Fruit fly (Drosophila melanogaster): ENCODE measurements around the gene CG1638.

CG1638 gene

dm6 chr3R:31605790-31606189 is 15.4 kb downstream of the CG1638 start:
- TF ChIP-seq CG15710 (tag; optimal IDR thresholded peaks at IDR 0.05) = no peak
- no peak for TF ChIP-seq CG12605 (GFP tag; IDR thresholded peaks at IDR 0.05)
- no peak for TF ChIP-seq D1 (tag; optimal IDR thresholded peaks at IDR 0.05)
- TF ChIP-seq CG34367 (tag; optimal IDR thresholded peaks at IDR 0.05) = no peak
- TF ChIP-seq CG17806 (tag; optimal IDR thresholded peaks at IDR 0.05) = no peak
- TF ChIP-seq fd96Ca (GFP tag; IDR thresholded peaks at IDR 0.05) = no peak
- TF ChIP-seq Ets98B (GFP tag; IDR thresholded peaks at IDR 0.05) = no peak
- TF ChIP-seq rn (GFP tag; IDR thresholded peaks at IDR 0.05) = no peak
- TF ChIP-seq CG10348 (GFP tag; IDR thresholded peaks at IDR 0.05) = no peak
- no peak for TF ChIP-seq Pif1B (GFP tag; optimal IDR thresholded peaks at IDR 0.05)
- TF ChIP-seq CG32121 (GFP tag; IDR thresholded peaks at IDR 0.05) = no peak
- no peak for TF ChIP-seq EcR (GFP tag; optimal IDR thresholded peaks at IDR 0.05)

DNA sequence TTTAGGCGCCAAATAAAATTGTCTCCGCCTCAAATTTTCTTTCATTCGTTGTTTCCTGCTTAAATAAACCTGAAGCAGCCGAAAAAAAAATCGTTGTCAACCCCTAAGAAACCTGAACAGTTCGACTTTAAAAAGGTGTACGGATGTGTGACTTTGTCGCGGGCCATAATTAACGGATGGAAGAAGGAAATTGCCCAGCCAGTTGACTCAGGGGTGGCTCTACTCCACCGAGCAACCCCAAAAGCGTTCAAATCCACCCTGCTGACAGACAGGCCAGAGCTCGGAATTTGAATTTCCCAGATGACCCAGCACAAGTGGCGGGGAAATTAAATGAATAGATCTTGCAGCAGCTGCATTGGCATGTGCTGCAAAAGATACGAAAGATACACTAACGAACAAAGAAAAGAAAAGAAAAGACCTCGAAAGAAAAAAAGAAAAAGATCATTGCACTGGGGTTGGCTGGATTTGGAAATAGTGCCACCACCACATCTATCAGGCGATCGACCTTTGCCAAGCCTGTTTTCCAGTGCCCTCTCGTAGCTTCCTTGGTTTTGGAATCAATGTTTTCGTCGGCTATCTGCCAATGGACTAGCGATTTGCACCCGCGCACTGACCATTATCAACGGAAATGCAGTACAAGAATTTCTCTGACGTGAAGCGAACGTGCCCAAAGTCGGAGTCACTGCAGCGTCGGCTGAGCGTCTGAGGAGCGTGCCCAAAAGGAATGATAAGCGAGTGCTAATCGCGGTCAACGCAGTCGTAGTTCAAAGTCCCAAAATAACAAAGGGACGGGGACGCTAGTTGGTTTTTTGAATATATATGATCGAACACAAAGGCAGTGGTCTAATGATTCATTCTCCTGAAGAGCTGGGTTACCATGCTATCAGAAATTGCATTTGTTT is 16.1 kb downstream of the CG1638 start:
- no peak for TF ChIP-seq rn (GFP tag; IDR thresholded peaks at IDR 0.05)
- TF ChIP-seq CG4496 (GFP tag; IDR thresholded peaks at IDR 0.05) = no peak
- peak; percentile 28 for TF ChIP-seq EcR (GFP tag; optimal IDR thresholded peaks at IDR 0.05)
- no peak for TF ChIP-seq CG13204 (GFP tag; optimal IDR thresholded peaks at IDR 0.05)

dm6 chr3R:31607287-31607849 is 17.0 kb downstream of the CG1638 start:
- TF ChIP-seq fd96Ca (GFP tag; IDR thresholded peaks at IDR 0.05) (no peak), CG8301 (tag; optimal IDR thresholded peaks at IDR 0.05) (no peak), D1 (tag; optimal IDR thresholded peaks at IDR 0.05) (no peak)

DNA sequence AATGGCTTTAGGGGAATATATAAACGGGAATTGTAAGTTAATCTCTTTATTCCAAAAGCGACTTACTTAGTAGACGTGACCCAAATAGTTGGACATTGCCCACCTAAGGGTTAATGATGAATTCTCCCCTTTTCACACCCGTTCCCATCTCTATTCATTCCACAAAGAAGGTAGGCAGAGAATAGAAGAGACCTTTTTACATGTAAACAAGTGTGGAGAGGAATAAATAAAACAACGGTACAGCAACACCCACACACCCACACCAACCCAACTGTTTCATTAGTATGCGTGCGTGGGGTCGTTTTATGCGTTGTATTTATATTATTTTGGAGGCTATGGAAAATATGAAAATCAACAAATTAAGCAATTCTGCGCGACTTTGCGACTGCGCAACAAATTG is 17.6 kb downstream of the CG1638 start:
- TF ChIP-seq fd96Ca (GFP tag; IDR thresholded peaks at IDR 0.05) = no peak
- no peak for TF ChIP-seq Pif1A (GFP tag; optimal IDR thresholded peaks at IDR 0.05)
- TF ChIP-seq rn (GFP tag; IDR thresholded peaks at IDR 0.05) = no peak
- TF ChIP-seq Snoo (tag; optimal IDR thresholded peaks at IDR 0.05) = no peak
- TF ChIP-seq EcR (GFP tag; optimal IDR thresholded peaks at IDR 0.05) = no peak
- TF ChIP-seq gl (tag; optimal IDR thresholded peaks at IDR 0.05) = no peak
- TF ChIP-seq Pif1B (GFP tag; optimal IDR thresholded peaks at IDR 0.05) = no peak
- no peak for TF ChIP-seq CG14655 (GFP tag; optimal IDR thresholded peaks at IDR 0.05)
- no peak for TF ChIP-seq CG10348 (GFP tag; IDR thresholded peaks at IDR 0.05)
- no peak for TF ChIP-seq CG12605 (GFP tag; IDR thresholded peaks at IDR 0.05)
- no peak for TF ChIP-seq CG15710 (tag; optimal IDR thresholded peaks at IDR 0.05)
- no peak for TF ChIP-seq CG8159 (tag; optimal IDR thresholded peaks at IDR 0.05)
- no peak for TF ChIP-seq CG9948 (tag; optimal IDR thresholded peaks at IDR 0.05)
- no peak for TF ChIP-seq CG32121 (GFP tag; IDR thresholded peaks at IDR 0.05)
- TF ChIP-seq CG13204 (GFP tag; optimal IDR thresholded peaks at IDR 0.05) = no peak
- TF ChIP-seq CG8301 (tag; optimal IDR thresholded peaks at IDR 0.05) = no peak
- no peak for TF ChIP-seq CG17806 (tag; optimal IDR thresholded peaks at IDR 0.05)
- no peak for TF ChIP-seq D1 (tag; optimal IDR thresholded peaks at IDR 0.05)
- no peak for TF ChIP-seq CG34367 (tag; optimal IDR thresholded peaks at IDR 0.05)

DNA sequence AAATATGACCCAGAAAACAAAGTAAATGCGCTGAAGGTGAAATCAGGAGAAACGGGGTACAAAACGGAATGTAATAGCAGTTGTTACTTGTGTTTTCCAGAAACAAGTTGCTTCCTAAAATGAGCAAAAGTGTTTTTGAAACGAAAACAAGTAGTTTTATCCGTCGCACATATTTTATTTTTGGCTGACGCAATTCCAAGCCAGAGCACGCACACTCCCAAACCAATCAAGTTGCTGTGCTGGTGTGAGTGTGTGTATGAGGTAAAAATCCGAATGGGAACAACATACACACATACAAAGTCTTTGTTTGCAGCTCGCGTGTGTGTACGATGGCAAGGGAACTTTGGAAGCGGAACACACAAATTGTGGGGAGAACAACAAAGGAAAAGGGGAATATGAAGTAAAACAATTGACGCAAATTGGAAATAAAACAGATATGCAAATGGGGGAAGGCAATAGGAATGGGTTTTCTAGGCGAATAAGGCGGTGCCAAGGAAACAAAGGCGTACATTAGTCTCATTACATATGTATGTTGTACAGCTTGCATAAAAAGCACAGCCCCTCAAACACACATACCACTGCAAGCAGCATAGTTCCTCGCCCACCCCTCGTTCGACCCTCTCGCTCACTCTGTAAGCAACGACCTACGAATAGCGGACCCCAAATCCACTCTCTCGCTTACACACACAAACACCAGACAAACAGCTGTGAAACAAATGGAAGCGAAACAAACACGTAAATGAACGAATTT is 18.2 kb downstream of the CG1638 start:
- TF ChIP-seq CG13204 (GFP tag; optimal IDR thresholded peaks at IDR 0.05) = no peak
- TF ChIP-seq CG17806 (tag; optimal IDR thresholded peaks at IDR 0.05) = no peak
- peak; percentile 36 for TF ChIP-seq EcR (GFP tag; optimal IDR thresholded peaks at IDR 0.05)
- no peak for TF ChIP-seq CG12605 (GFP tag; IDR thresholded peaks at IDR 0.05)
- TF ChIP-seq gl (tag; optimal IDR thresholded peaks at IDR 0.05) = peak; percentile 19
- TF ChIP-seq CG4496 (GFP tag; IDR thresholded peaks at IDR 0.05) = no peak
- no peak for TF ChIP-seq CG9948 (tag; optimal IDR thresholded peaks at IDR 0.05)
- no peak for TF ChIP-seq rn (GFP tag; IDR thresholded peaks at IDR 0.05)
- TF ChIP-seq CG10348 (GFP tag; IDR thresholded peaks at IDR 0.05) = no peak
- no peak for TF ChIP-seq Pif1B (GFP tag; optimal IDR thresholded peaks at IDR 0.05)
- TF ChIP-seq CG14655 (GFP tag; optimal IDR thresholded peaks at IDR 0.05) = no peak
- TF ChIP-seq Snoo (tag; optimal IDR thresholded peaks at IDR 0.05) = no peak
- no peak for TF ChIP-seq CG32121 (GFP tag; IDR thresholded peaks at IDR 0.05)
- no peak for TF ChIP-seq fd96Ca (GFP tag; IDR thresholded peaks at IDR 0.05)
- TF ChIP-seq D1 (tag; optimal IDR thresholded peaks at IDR 0.05) = no peak
- TF ChIP-seq CG34367 (tag; optimal IDR thresholded peaks at IDR 0.05) = no peak
- peak; percentile 8 for TF ChIP-seq CG8159 (tag; optimal IDR thresholded peaks at IDR 0.05)
- no peak for TF ChIP-seq CG8301 (tag; optimal IDR thresholded peaks at IDR 0.05)
- no peak for TF ChIP-seq Ets98B (GFP tag; IDR thresholded peaks at IDR 0.05)
- TF ChIP-seq Pif1A (GFP tag; optimal IDR thresholded peaks at IDR 0.05) = no peak
- peak; percentile 5 for TF ChIP-seq CG15710 (tag; optimal IDR thresholded peaks at IDR 0.05)
